Fruit fly (Drosophila melanogaster) whole organism, embryonic: ENCODE results near the gene GstD4.

ENCODE experiments used
- CG11247 ChIP-seq: fragments of 200-800 bp; sonication (Bioruptor generic); IDR thresholded peaks from 2 replicates; pipeline ENCODE4 v1.3.6; 2022; ENCODE audit warnings: missing biosample characterization, missing genetic modification characterization
- CG13624 ChIP-seq: fragments of 200-800 bp; sonication (Bioruptor generic); optimal IDR thresholded peaks from 2 replicates; lab custom pipeline; 2016; ENCODE audit warnings: missing biosample characterization, missing genetic modification characterization
- CG1529 ChIP-seq: fragments of 200-800 bp; sonication (Bioruptor generic); optimal IDR thresholded peaks from 3 replicates; lab custom pipeline; 2018; ENCODE audit warnings: missing biosample characterization, missing genetic modification characterization
- CG1832 ChIP-seq: fragments of 200-800 bp; sonication (Bioruptor generic); optimal IDR thresholded peaks from 2 replicates; lab custom pipeline; 2017; ENCODE audit warnings: missing biosample characterization, mild to moderate bottlenecking, missing genetic modification characterization, inconsistent platforms
- CG2678 ChIP-seq: fragments of 200-800 bp; sonication (Bioruptor generic); optimal IDR thresholded peaks from 3 replicates; lab custom pipeline; 2019; ENCODE audit warnings: missing biosample characterization, mild to moderate bottlenecking, missing genetic modification characterization, moderate library complexity
- CG31441 ChIP-seq: fragments of 200-800 bp; sonication (Bioruptor generic); IDR thresholded peaks from 2 replicates; pipeline ENCODE4 v1.3.6; 2022; ENCODE audit warnings: missing biosample characterization, missing genetic modification characterization
- CG32772 ChIP-seq: fragments of 200-800 bp; sonication (Bioruptor generic); IDR thresholded peaks from 2 replicates; pipeline ENCODE4 v1.3.6; 2022; ENCODE audit warnings: missing biosample characterization, missing genetic modification characterization
- CG34376 ChIP-seq: fragments of 200-800 bp; sonication (Bioruptor generic); optimal IDR thresholded peaks from 2 replicates; lab custom pipeline; 2018; ENCODE audit warnings: missing biosample characterization, mild to moderate bottlenecking, missing genetic modification characterization
- CG3838 ChIP-seq: fragments of 200-800 bp; sonication (Bioruptor generic); optimal IDR thresholded peaks from 3 replicates; lab custom pipeline; 2016; ENCODE audit warnings: missing biosample characterization, missing genetic modification characterization
- CG3995 ChIP-seq: fragments of 200-800 bp; sonication (Bioruptor generic); optimal IDR thresholded peaks from 3 replicates; lab custom pipeline; 2016; ENCODE audit warnings: missing biosample characterization, missing genetic modification characterization
- CG5245 ChIP-seq: fragments of 200-800 bp; sonication (Bioruptor generic); optimal IDR thresholded peaks from 3 replicates; lab custom pipeline; 2016; ENCODE audit warnings: missing biosample characterization, missing genetic modification characterization
- CG5953 ChIP-seq: fragments of 200-800 bp; sonication (Bioruptor generic); IDR thresholded peaks from 2 replicates; pipeline ENCODE4 v1.3.6; 2022; ENCODE audit warnings: missing biosample characterization, missing genetic modification characterization
- CG6654 ChIP-seq: fragments of 200-800 bp; sonication (Bioruptor generic); optimal IDR thresholded peaks from 2 replicates; lab custom pipeline; 2017; ENCODE audit warnings: missing biosample characterization, mild to moderate bottlenecking, missing genetic modification characterization
- CG7357 ChIP-seq: fragments of 200-800 bp; sonication (Bioruptor generic); IDR thresholded peaks from 3 replicates; pipeline ENCODE4 v1.3.6; 2022; ENCODE audit warnings: missing biosample characterization, missing genetic modification characterization
- CG9817 ChIP-seq: fragments of 200-800 bp; sonication (Bioruptor generic); optimal IDR thresholded peaks from 2 replicates; lab custom pipeline; 2018; ENCODE audit warnings: missing biosample characterization, mild to moderate bottlenecking, missing genetic modification characterization, moderate library complexity
- D19A ChIP-seq: fragments of 200-800 bp; optimal IDR thresholded peaks from 3 replicates; lab custom pipeline; 2019; ENCODE audit warnings: missing biosample characterization, mild to moderate bottlenecking, missing genetic modification characterization, moderate library complexity
- Dbx ChIP-seq: fragments of 200-800 bp; sonication (Bioruptor generic); IDR thresholded peaks from 3 replicates; pipeline ENCODE4 v1.3.6; 2022; ENCODE audit warnings: missing biosample characterization, missing genetic modification characterization
- Doc3 ChIP-seq: fragments of 200-800 bp; sonication (Bioruptor generic); IDR thresholded peaks from 3 replicates; pipeline ENCODE4 v1.3.6; 2022; ENCODE audit warnings: missing biosample characterization, missing genetic modification characterization; ENCODE audit not compliant: partially characterized antibody
- E2f1 ChIP-seq: fragments of 200-800 bp; sonication (Bioruptor generic); IDR thresholded peaks from 2 replicates; pipeline ENCODE4 v1.3.6; 2022; ENCODE audit warnings: missing biosample characterization, missing genetic modification characterization
- Hr39 ChIP-seq: fragments of >200 bp; optimal IDR thresholded peaks from 2 replicates; lab custom pipeline; 2017
- Hr51 ChIP-seq, 2 experiments: fragments of 200-800 bp; sonication (Bioruptor generic); optimal IDR thresholded peaks; 2 replicates in 1 of 2; 3 replicates in 1 of 2; lab custom pipeline; 2016 to 2018; ENCODE audit warnings: missing biosample characterization in 2 of 2, missing genetic modification characterization in 2 of 2, mild to moderate bottlenecking in 1 of 2, moderate library complexity in 1 of 2
- Hr78 ChIP-seq, 2 experiments: fragments of 200-800 bp in 1 of 2; fragments of >200 bp in 1 of 2; sonication (Bioruptor generic) in 1 of 2; optimal IDR thresholded peaks; 2 replicates each; lab custom pipeline; 2017 to 2019; ENCODE audit warnings: missing biosample characterization in 2 of 2, missing genetic modification characterization in 2 of 2, mild to moderate bottlenecking in 1 of 2, moderate library complexity in 1 of 2
- Jarid2 ChIP-seq: fragments of 200-800 bp; sonication (Bioruptor generic); optimal IDR thresholded peaks from 3 replicates; lab custom pipeline; 2017; ENCODE audit warnings: mild to moderate bottlenecking, missing biosample characterization, missing genetic modification reagents, missing genetic modification characterization
- NC2α ChIP-seq: fragments of 200-800 bp; sonication (Bioruptor generic); optimal IDR thresholded peaks from 2 replicates; lab custom pipeline; 2016; ENCODE audit warnings: missing biosample characterization, missing genetic modification characterization
- Ravus ChIP-seq: fragments of 200-800 bp; sonication (Bioruptor generic); IDR thresholded peaks from 2 replicates; pipeline ENCODE4 v1.3.6; 2022; ENCODE audit warnings: missing biosample characterization, missing genetic modification characterization
- Spps ChIP-seq: fragments of 200-800 bp; sonication (Bioruptor generic); optimal IDR thresholded peaks from 2 replicates; lab custom pipeline; 2018; ENCODE audit warnings: missing biosample characterization, mild to moderate bottlenecking, missing genetic modification characterization
- Sry-β ChIP-seq: fragments of 200-800 bp; sonication (Bioruptor generic); optimal IDR thresholded peaks from 2 replicates; lab custom pipeline; 2018; ENCODE audit warnings: missing biosample characterization, mild to moderate bottlenecking, missing genetic modification characterization, moderate library complexity
- Xrp1 ChIP-seq: fragments of 200-800 bp; sonication (Bioruptor generic); IDR thresholded peaks from 2 replicates; pipeline ENCODE4 v1.3.6; 2022; ENCODE audit warnings: missing biosample characterization, missing genetic modification characterization
- abd-A ChIP-seq: fragments of 200-800 bp; sonication (Bioruptor generic); optimal IDR thresholded peaks from 3 replicates; lab custom pipeline; 2019; ENCODE audit warnings: missing biosample characterization, mild to moderate bottlenecking, missing genetic modification characterization, moderate library complexity
- ac ChIP-seq: fragments of 200-800 bp; sonication (Bioruptor generic); optimal IDR thresholded peaks from 3 replicates; lab custom pipeline; 2017; ENCODE audit warnings: missing biosample characterization, mild to moderate bottlenecking, missing genetic modification characterization
- chn ChIP-seq: fragments of 200-800 bp; sonication (Bioruptor generic); optimal IDR thresholded peaks from 2 replicates; lab custom pipeline; 2016; ENCODE audit warnings: missing biosample characterization, missing genetic modification characterization
- ems ChIP-seq: fragments of 200-800 bp; sonication (Bioruptor generic); optimal IDR thresholded peaks from 3 replicates; lab custom pipeline; 2016; ENCODE audit warnings: missing biosample characterization, missing genetic modification characterization
- eve ChIP-seq, 2 experiments: fragments of >200 bp; optimal IDR thresholded peaks; 2 replicates each; lab custom pipeline; 2017; ENCODE audit warnings: missing biosample characterization in 2 of 2, missing genetic modification characterization in 2 of 2
- fd64A ChIP-seq: fragments of 200-800 bp; sonication (Bioruptor generic); optimal IDR thresholded peaks from 3 replicates; lab custom pipeline; 2018; ENCODE audit warnings: missing biosample characterization, mild to moderate bottlenecking, missing genetic modification characterization
- fru ChIP-seq: fragments of >200 bp; optimal IDR thresholded peaks from 2 replicates; lab custom pipeline; 2017
- gcm2 ChIP-seq: fragments of 200-800 bp; sonication (Bioruptor generic); optimal IDR thresholded peaks from 2 replicates; lab custom pipeline; 2016; ENCODE audit warnings: missing biosample characterization, missing genetic modification characterization
- hkb ChIP-seq, 2 experiments: fragments of 200-800 bp in 1 of 2; fragments of >200 bp in 1 of 2; sonication (Bioruptor generic) in 1 of 2; IDR thresholded peaks in 1 of 2; optimal IDR thresholded peaks in 1 of 2; 2 replicates each; pipeline versions ENCODE4 v1.3.6 to Lab custom; 2017 to 2022; ENCODE audit warnings: missing biosample characterization in 1 of 2, missing genetic modification characterization in 1 of 2
- jing ChIP-seq: fragments of 200-800 bp; sonication (Bioruptor generic); optimal IDR thresholded peaks from 2 replicates; lab custom pipeline; 2018; ENCODE audit warnings: missing biosample characterization, mild to moderate bottlenecking, missing genetic modification characterization
- jumu ChIP-seq: fragments of 200-800 bp; sonication (Bioruptor generic); optimal IDR thresholded peaks from 3 replicates; lab custom pipeline; 2016; ENCODE audit warnings: missing biosample characterization, missing genetic modification characterization
- nau ChIP-seq: fragments of 200-800 bp; sonication (Bioruptor generic); optimal IDR thresholded peaks from 3 replicates; lab custom pipeline; 2017; ENCODE audit warnings: missing biosample characterization, mild to moderate bottlenecking, missing genetic modification characterization, missing genetic modification reagents
- nmo ChIP-seq: fragments of 200-800 bp; sonication (Bioruptor generic); optimal IDR thresholded peaks from 2 replicates; lab custom pipeline; 2018; ENCODE audit warnings: missing biosample characterization, mild to moderate bottlenecking, missing genetic modification characterization, moderate library complexity
- odd ChIP-seq: fragments of 200-800 bp; sonication (Bioruptor generic); optimal IDR thresholded peaks from 2 replicates; lab custom pipeline; 2017; ENCODE audit warnings: missing biosample characterization, mild to moderate bottlenecking, missing genetic modification characterization
- onecut ChIP-seq: fragments of 200-800 bp; sonication (Bioruptor generic); IDR thresholded peaks from 2 replicates; pipeline ENCODE4 v1.3.6; 2022; ENCODE audit warnings: missing biosample characterization, missing genetic modification characterization
- pan ChIP-seq, 4 experiments: fragments of >200 bp in 3 of 4; fragments of 200-800 bp in 1 of 4; sonication (Bioruptor generic) in 1 of 4; optimal IDR thresholded peaks in 3 of 4; IDR thresholded peaks in 1 of 4; 2 replicates each; pipeline versions ENCODE4 v1.3.6 to Lab custom; 2017 to 2022; ENCODE audit warnings: missing biosample characterization in 2 of 4, missing genetic modification characterization in 2 of 4, mixed read lengths in 1 of 4
- prd ChIP-seq, 3 experiments: fragments of >200 bp in 2 of 3; fragments of 200-800 bp in 1 of 3; sonication (Bioruptor generic) in 1 of 3; optimal IDR thresholded peaks in 2 of 3; IDR thresholded peaks in 1 of 3; 2 replicates in 2 of 3; 3 replicates in 1 of 3; pipeline versions ENCODE4 v1.3.6 to Lab custom; 2017 to 2022; ENCODE audit warnings: missing biosample characterization in 1 of 3, missing genetic modification characterization in 1 of 3
- so ChIP-seq: fragments of 200-800 bp; sonication (Bioruptor generic); IDR thresholded peaks from 3 replicates; pipeline ENCODE4 v1.3.6; 2022; ENCODE audit warnings: missing biosample characterization, missing genetic modification characterization
- trem ChIP-seq: fragments of 200-800 bp; optimal IDR thresholded peaks from 3 replicates; lab custom pipeline; 2019; ENCODE audit warnings: missing biosample characterization, mild to moderate bottlenecking, missing genetic modification characterization, moderate library complexity
- vvl ChIP-seq: fragments of 200-800 bp; sonication (Bioruptor generic); IDR thresholded peaks from 2 replicates; pipeline ENCODE4 v1.3.6; 2022; ENCODE audit warnings: missing biosample characterization, missing genetic modification characterization
- zen2 ChIP-seq: fragments of 200-800 bp; sonication (Bioruptor generic); IDR thresholded peaks from 3 replicates; pipeline ENCODE4 v1.3.6; 2022; ENCODE audit warnings: missing biosample characterization, missing genetic modification characterization; ENCODE audit not compliant: partially characterized antibody

Gene GstD4

dm6 chr3R:12413274-12413958 is 39.5 kb downstream of the GstD4 start, which contains the start of the genes Dip-C and pps (continued):
- TF ChIP-seq CG1832 (GFP tag; lab: Kevin White, UChicago): no peak
- TF ChIP-seq jing (GFP tag; lab: Kevin White, UChicago): no peak
- TF ChIP-seq ac (GFP tag; lab: Kevin White, UChicago): no peak
- TF ChIP-seq Dbx: no peak
- peak; percentile 55; the same call in 2 of the 3 replicates for TF ChIP-seq zen2
- TF ChIP-seq CG9817 (tag; lab: Kevin White, UChicago): no peak
- TF ChIP-seq E2f1 (GFP tag; lab: Robert Waterston, UW): no peak
- no peak for TF ChIP-seq CG1529 (GFP tag; lab: Kevin White, UChicago)
- no peak for TF ChIP-seq Jarid2 (GFP tag; lab: Kevin White, UChicago)
- no peak for TF ChIP-seq CG2678 (tag; lab: Kevin White, UChicago)
- TF ChIP-seq odd (GFP tag; lab: Kevin White, UChicago): no peak
- peak; percentile 65; the same call in 2 of the 3 replicates for TF ChIP-seq Doc3 (GFP tag; lab: Robert Waterston, UW)
- TF ChIP-seq abd-A: no peak
- TF ChIP-seq fd64A (GFP tag; lab: Kevin White, UChicago): no peak
- TF ChIP-seq Xrp1 (GFP tag; lab: Robert Waterston, UW): no peak
- TF ChIP-seq chn (GFP tag; lab: Kevin White, UChicago): no peak
- no peak for TF ChIP-seq eve (GFP tag; optimal IDR thresholded peaks at IDR 0.05; lab: Kevin White, UChicago)
- TF ChIP-seq pan (optimal IDR thresholded peaks at IDR 0.05; lab: Kevin White, UChicago): no peak
- TF ChIP-seq pan (GFP tag; optimal IDR thresholded peaks at IDR 0.05 in 1 of 2, IDR thresholded peaks at IDR 0.05 in 1 of 2): peak in 1 of 2 experiments; percentile 9
- no peak for TF ChIP-seq CG3838 (GFP tag; lab: Kevin White, UChicago)
- TF ChIP-seq ems (GFP tag; lab: Kevin White, UChicago): no peak
- no peak for TF ChIP-seq prd (optimal IDR thresholded peaks at IDR 0.05; lab: Kevin White, UChicago)
- TF ChIP-seq prd (GFP tag; IDR thresholded peaks at IDR 0.05; lab: Robert Waterston, UW): no peak
- TF ChIP-seq gcm2 (GFP tag; lab: Kevin White, UChicago): no peak
- no peak for TF ChIP-seq CG11247 (GFP tag; lab: Robert Waterston, UW)
- no peak for TF ChIP-seq fru
- no peak for TF ChIP-seq Hr78 (GFP tag; optimal IDR thresholded peaks at IDR 0.05; lab: Kevin White, UChicago)
- TF ChIP-seq nmo (GFP tag; lab: Kevin White, UChicago): peak; percentile 40
- no peak for TF ChIP-seq Hr39
- no peak for TF ChIP-seq jumu (GFP tag; lab: Kevin White, UChicago)
- TF ChIP-seq Sry-β (GFP tag; lab: Kevin White, UChicago): no peak
- no peak for TF ChIP-seq onecut (GFP tag; lab: Robert Waterston, UW)
- no peak for TF ChIP-seq CG7357
- TF ChIP-seq trem (tag; lab: Kevin White, UChicago): peak; percentile 57
- TF ChIP-seq nau (GFP tag; lab: Kevin White, UChicago): no peak
- no peak for TF ChIP-seq CG6654 (GFP tag; lab: Kevin White, UChicago)
- no peak for TF ChIP-seq CG32772 (GFP tag; lab: Robert Waterston, UW)
- no peak for TF ChIP-seq Hr51 (GFP tag; optimal IDR thresholded peaks at IDR 0.05; lab: Kevin White, UChicago)
- no peak for TF ChIP-seq CG13624 (GFP tag; lab: Kevin White, UChicago)
- TF ChIP-seq CG5245: no peak
- TF ChIP-seq hkb (optimal IDR thresholded peaks at IDR 0.05; lab: Kevin White, UChicago): no peak
- no peak for TF ChIP-seq hkb (GFP tag; IDR thresholded peaks at IDR 0.05; lab: Robert Waterston, UW)
- TF ChIP-seq vvl: no peak; the same call in 1 of the 2 replicates
- no peak for TF ChIP-seq NC2α (GFP tag; lab: Kevin White, UChicago)
- TF ChIP-seq so: no peak
- no peak for TF ChIP-seq Ravus (GFP tag; lab: Robert Waterston, UW)
- peak; percentile 44 for TF ChIP-seq CG34376 (GFP tag; lab: Kevin White, UChicago)
- no peak for TF ChIP-seq CG31441
- TF ChIP-seq Spps (tag; lab: Kevin White, UChicago): no peak
- no peak for TF ChIP-seq D19A (tag; lab: Kevin White, UChicago)
- no peak for TF ChIP-seq CG3995
- TF ChIP-seq CG5953 (GFP tag; lab: Robert Waterston, UW): no peak
